Worm (Caenorhabditis elegans): ENCODE results near the gene F54D10.5.

Gene F54D10.5

ce11 chrII:3785756-3786155, 22.2 kb downstream of the F54D10.5 start:
- TF ChIP-seq rnt-1 (tag; optimal IDR thresholded peaks at IDR 0.05) (no peak), madf-2 (tag; optimal IDR thresholded peaks at IDR 0.05) (no peak), pat-9 (tag; optimal IDR thresholded peaks at IDR 0.05) (no peak), C08G9.2 (tag; optimal IDR thresholded peaks at IDR 0.05) (no peak), ceh-2 (tag; optimal IDR thresholded peaks at IDR 0.05) (no peak), pha-4 (tag; optimal IDR thresholded peaks at IDR 0.05) (no peak), unc-42 (tag; optimal IDR thresholded peaks at IDR 0.05) (no peak), ceh-14 (tag; optimal IDR thresholded peaks at IDR 0.05) (no peak)

ce11 chrII:3785257-3785656, 22.7 kb downstream of the F54D10.5 start, which contains the start of gene T24E12.1:
Gene T24E12.1, plus strand, starts transcription at chrII:3785557.
- TF ChIP-seq eyg-1 (tag; optimal IDR thresholded peaks at IDR 0.05), result no peak
- TF ChIP-seq C08G9.2 (tag; optimal IDR thresholded peaks at IDR 0.05), result no peak
- no peak for TF ChIP-seq rnt-1 (tag; optimal IDR thresholded peaks at IDR 0.05)
- TF ChIP-seq pha-4 (tag; optimal IDR thresholded peaks at IDR 0.05), result no peak
- TF ChIP-seq elt-4 (tag; optimal IDR thresholded peaks at IDR 0.05), result no peak
- no peak for TF ChIP-seq ztf-16 (tag; optimal IDR thresholded peaks at IDR 0.05)
- no peak for TF ChIP-seq ttx-3 (tag; optimal IDR thresholded peaks at IDR 0.05)
- TF ChIP-seq unc-42 (tag; optimal IDR thresholded peaks at IDR 0.05), result no peak
- no peak for TF ChIP-seq ceh-34 (tag; optimal IDR thresholded peaks at IDR 0.05)
- TF ChIP-seq K09A11.1 (tag; optimal IDR thresholded peaks at IDR 0.05; ENCODE audit: insufficient read depth), result no peak
- no peak for TF ChIP-seq lim-6 (tag; optimal IDR thresholded peaks at IDR 0.05)
- no peak for TF ChIP-seq ceh-22 (tag; optimal IDR thresholded peaks at IDR 0.05)
- no peak for TF ChIP-seq F13H6.1 (tag; optimal IDR thresholded peaks at IDR 0.05)
- TF ChIP-seq nhr-11 (tag; optimal IDR thresholded peaks at IDR 0.05), result no peak
- no peak for TF ChIP-seq pax-1 (tag; optimal IDR thresholded peaks at IDR 0.05)
- no peak for TF ChIP-seq tbx-2 (tag; optimal IDR thresholded peaks at IDR 0.05)

ce11 chrII:3782309-3783000, 25.5 kb downstream of the F54D10.5 start, which contains the start of gene T24E12.2:
Gene T24E12.2, plus strand, starts transcription at chrII:3782950.
- no peak for TF ChIP-seq hlh-15 (tag; optimal IDR thresholded peaks at IDR 0.05)
- TF ChIP-seq unc-3 (GFP tag; conservative IDR thresholded peaks at IDR 0.05), result no peak
- no peak for TF ChIP-seq unc-3 (tag; optimal IDR thresholded peaks at IDR 0.05)
- no peak for TF ChIP-seq ztf-16 (tag; optimal IDR thresholded peaks at IDR 0.05)
- TF ChIP-seq C38D4.7 (GFP tag; optimal IDR thresholded peaks at IDR 0.05), result no peak
- no peak for TF ChIP-seq ceh-14 (tag; optimal IDR thresholded peaks at IDR 0.05)
- TF ChIP-seq pax-1 (tag; optimal IDR thresholded peaks at IDR 0.05), result no peak
- no peak for TF ChIP-seq hlh-13 (GFP tag; optimal IDR thresholded peaks at IDR 0.05)
- no peak for TF ChIP-seq ref-2 (tag; optimal IDR thresholded peaks at IDR 0.05)
- no peak for TF ChIP-seq fkh-10 (GFP tag; optimal IDR thresholded peaks at IDR 0.05)
- no peak for TF ChIP-seq hlh-6 (tag; optimal IDR thresholded peaks at IDR 0.05)

ce11 chrII:3781238-3781637, 26.7 kb downstream of the F54D10.5 start:
- no peak for TF ChIP-seq ama-1 (optimal IDR thresholded peaks at IDR 0.05)
- no peak for TF ChIP-seq fax-1 (tag; optimal IDR thresholded peaks at IDR 0.05)
- TF ChIP-seq hlh-8 (tag; optimal IDR thresholded peaks at IDR 0.05), result no peak
- TF ChIP-seq gmeb-2 (tag; optimal IDR thresholded peaks at IDR 0.05), result no peak
- TF ChIP-seq ttx-3 (tag; optimal IDR thresholded peaks at IDR 0.05), result no peak
- no peak for TF ChIP-seq sdc-2 (tag; optimal IDR thresholded peaks at IDR 0.05)
- no peak for TF ChIP-seq Y22D7AL.16 (tag; optimal IDR thresholded peaks at IDR 0.05)
- no peak for TF ChIP-seq unc-86 (tag; optimal IDR thresholded peaks at IDR 0.05)
- no peak for TF ChIP-seq ztf-16 (tag; optimal IDR thresholded peaks at IDR 0.05)
- TF ChIP-seq syd-9 (tag; optimal IDR thresholded peaks at IDR 0.05), result no peak
- no peak for TF ChIP-seq lin-11 (tag; optimal IDR thresholded peaks at IDR 0.05)
- TF ChIP-seq nhr-11 (tag; optimal IDR thresholded peaks at IDR 0.05), result no peak
- no peak for TF ChIP-seq tbx-7 (tag; optimal IDR thresholded peaks at IDR 0.05)
- TF ChIP-seq zip-5 (tag; optimal IDR thresholded peaks at IDR 0.05), result no peak
- TF ChIP-seq madf-2 (tag; optimal IDR thresholded peaks at IDR 0.05), result no peak

Data from whole organism, late embryonic.